Worm (Caenorhabditis elegans) whole organism, L3 larva: ENCODE data around the gene col-187.

ENCODE experiments used
- ZK546.5 ChIP-seq: sonication (generic microtip); optimal IDR thresholded peaks from 2 replicates; lab custom pipeline; 2017; ENCODE audit warnings: missing biosample characterization, missing genetic modification characterization
- ceh-28 ChIP-seq: fragments of 150-350 bp; optimal IDR thresholded peaks from 2 replicates; lab custom pipeline; 2014; ENCODE audit warnings: missing biosample characterization, missing genetic modification reagents, missing genetic modification characterization
- egl-27 ChIP-seq: sonication (generic microtip); optimal IDR thresholded peaks from 4 replicates; lab custom pipeline; 2017; ENCODE audit warnings: missing biosample characterization, missing genetic modification reagents, missing genetic modification characterization
- elt-2 ChIP-seq: sonication (generic microtip); optimal IDR thresholded peaks from 2 replicates; lab custom pipeline; 2016; ENCODE audit warnings: missing genetic modification reagents, mild to moderate bottlenecking, missing genetic modification characterization, missing compliant biosample characterization
- fkh-10 ChIP-seq: sonication (generic microtip); optimal IDR thresholded peaks from 2 replicates; lab custom pipeline; 2017; ENCODE audit warnings: missing biosample characterization, missing genetic modification reagents, missing genetic modification characterization
- fos-1 ChIP-seq: fragments of 150-350 bp; optimal IDR thresholded peaks from 2 replicates; lab custom pipeline; 2014; ENCODE audit warnings: missing biosample characterization, missing genetic modification characterization
- mdl-1 ChIP-seq: fragments of 150-350 bp; optimal IDR thresholded peaks from 2 replicates; lab custom pipeline; 2014; ENCODE audit warnings: missing biosample characterization, missing genetic modification characterization
- nhr-237 ChIP-seq: fragments of 150-350 bp; optimal IDR thresholded peaks from 2 replicates; lab custom pipeline; 2014; ENCODE audit warnings: missing biosample characterization, missing genetic modification characterization
- nhr-77 ChIP-seq: fragments of 150-350 bp; optimal IDR thresholded peaks from 2 replicates; lab custom pipeline; 2014; ENCODE audit warnings: missing biosample characterization, missing genetic modification characterization
- pqm-1 ChIP-seq: fragments of 150-350 bp; optimal IDR thresholded peaks from 2 replicates; lab custom pipeline; 2017; ENCODE audit warnings: missing biosample characterization, missing genetic modification characterization, inconsistent platforms
- snpc-4 ChIP-seq: fragments of 150-350 bp; optimal IDR thresholded peaks from 2 replicates; lab custom pipeline; 2014; ENCODE audit warnings: missing biosample characterization, missing genetic modification characterization
- unc-39 ChIP-seq: sonication (generic microtip); optimal IDR thresholded peaks from 4 replicates; lab custom pipeline; 2017; ENCODE audit warnings: missing biosample characterization, missing genetic modification characterization
- zag-1 ChIP-seq: fragments of 150-350 bp; optimal IDR thresholded peaks from 2 replicates; lab custom pipeline; 2014; ENCODE audit warnings: missing biosample characterization, missing genetic modification characterization
- ztf-4 ChIP-seq: fragments of 150-350 bp; optimal IDR thresholded peaks from 2 replicates; lab custom pipeline; 2014; ENCODE audit warnings: missing biosample characterization, missing genetic modification characterization

ce11 chrX:16103396-16103795 is 30.7 kb downstream of the col-187 start, which contains the start of gene ZK1073.2:
- TF ChIP-seq unc-39 (no peak), ceh-28 (no peak), fos-1 (no peak), ZK546.5 (tag; lab: Kevin White, UChicago) (no peak), pqm-1 (tag; lab: Kevin White, UChicago) (no peak), zag-1 (tag; lab: Kevin White, UChicago) (no peak), mdl-1 (tag; lab: Kevin White, UChicago) (no peak), egl-27 (no peak), ztf-4 (tag; lab: Kevin White, UChicago) (no peak), elt-2 (tag; lab: Kevin White, UChicago) (no peak), snpc-4 (tag; lab: Kevin White, UChicago) (no peak), fkh-10 (GFP tag; lab: Kevin White, UChicago) (no peak), nhr-237 (tag; lab: Kevin White, UChicago) (no peak), nhr-77 (no peak)
